Worm (Caenorhabditis elegans) whole organism, L1 larva: ENCODE data around the gene gfrp-1.

ENCODE experiments used
- ama-1 ChIP-seq: fragments of 150-350 bp; optimal IDR thresholded peaks from 2 replicates; lab custom pipeline; 2014
- ceh-8 ChIP-seq: fragments of 200-800 bp; sonication (Bioruptor generic); optimal IDR thresholded peaks from 2 replicates; lab custom pipeline; 2018; ENCODE audit warnings: mild to moderate bottlenecking, missing genetic modification characterization, moderate library complexity, missing compliant biosample characterization
- dpl-1 ChIP-seq, 3 experiments: fragments of 150-350 bp in 2 of 3; sonication (generic microtip) in 1 of 3; optimal IDR thresholded peaks; 2 replicates each; lab custom pipeline; 2014 to 2017; ENCODE audit warnings: missing biosample characterization in 3 of 3, missing genetic modification characterization in 3 of 3, missing genetic modification reagents in 3 of 3
- efl-1 ChIP-seq, 4 experiments: fragments of 150-350 bp; optimal IDR thresholded peaks in 3 of 4; peaks in 1 of 4; 1 replicate in 1 of 4; 2 replicates in 3 of 4; lab custom pipeline; 2014; ENCODE audit warnings: missing biosample characterization in 2 of 4, missing genetic modification characterization in 2 of 4, missing genetic modification reagents in 2 of 4
- elt-2 ChIP-seq: sonication (generic microtip); optimal IDR thresholded peaks from 2 replicates; lab custom pipeline; 2016; ENCODE audit warnings: missing genetic modification characterization, mild to moderate bottlenecking, inconsistent platforms, missing compliant biosample characterization, missing genetic modification reagents
- hlh-4 ChIP-seq: sonication (generic microtip); optimal IDR thresholded peaks from 2 replicates; lab custom pipeline; 2016; ENCODE audit warnings: mild to moderate bottlenecking, missing genetic modification characterization, missing compliant biosample characterization
- nhr-12 ChIP-seq: sonication (generic microtip); optimal IDR thresholded peaks from 2 replicates; lab custom pipeline; 2017; ENCODE audit warnings: missing biosample characterization, missing genetic modification characterization
- nhr-76 ChIP-seq: sonication (generic microtip); optimal IDR thresholded peaks from 2 replicates; lab custom pipeline; 2017; ENCODE audit warnings: missing biosample characterization, missing genetic modification characterization
- pax-3 ChIP-seq: fragments of 200-800 bp; sonication (Bioruptor generic); optimal IDR thresholded peaks from 2 replicates; lab custom pipeline; 2018; ENCODE audit warnings: mild to moderate bottlenecking, missing genetic modification characterization, moderate library complexity, missing compliant biosample characterization
- pqm-1 ChIP-seq: sonication (generic microtip); optimal IDR thresholded peaks from 3 replicates; lab custom pipeline; 2017; ENCODE audit warnings: missing biosample characterization, missing genetic modification characterization
- unc-130 ChIP-seq: fragments of 150-350 bp; optimal IDR thresholded peaks from 2 replicates; lab custom pipeline; 2017; ENCODE audit warnings: missing biosample characterization, missing genetic modification characterization, inconsistent platforms
- unc-62 ChIP-seq: fragments of 150-350 bp; optimal IDR thresholded peaks from 2 replicates; lab custom pipeline; 2014; ENCODE audit warnings: missing biosample characterization, missing genetic modification reagents, missing genetic modification characterization
- ztf-4 ChIP-seq: fragments of 150-350 bp; optimal IDR thresholded peaks from 2 replicates; lab custom pipeline; 2014; ENCODE audit warnings: missing biosample characterization, missing genetic modification characterization

DNA sequence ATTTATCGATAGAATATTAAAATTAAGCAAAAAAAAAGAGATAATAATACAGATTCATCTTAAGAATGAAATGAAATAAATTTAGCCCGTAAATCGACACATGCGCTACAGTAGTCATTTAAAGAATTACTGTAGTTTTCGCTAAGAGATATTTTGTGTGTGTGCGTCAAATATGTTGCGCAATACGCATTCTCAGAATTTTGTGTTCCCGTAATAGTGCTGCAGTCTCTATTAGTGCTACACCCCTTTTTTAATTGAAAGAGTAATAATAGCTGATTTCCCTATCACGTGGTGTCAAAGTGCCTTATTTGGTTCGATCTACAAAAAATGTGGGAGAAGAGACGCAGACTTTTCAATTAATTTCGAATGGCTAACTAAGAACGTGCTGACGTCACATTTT is 40.9 kb downstream of the gfrp-1 start:
- no peak for TF ChIP-seq unc-62
- TF ChIP-seq unc-130 (tag; lab: Kevin White, UChicago): no peak
- no peak for TF ChIP-seq ama-1
- no peak for TF ChIP-seq pqm-1 (tag; lab: Kevin White, UChicago)
- TF ChIP-seq hlh-4: no peak
- TF ChIP-seq elt-2 (tag; lab: Kevin White, UChicago): no peak
- no peak for TF ChIP-seq nhr-76 (tag; lab: Kevin White, UChicago)
- no peak for TF ChIP-seq ztf-4
- TF ChIP-seq dpl-1 (GFP tag; optimal IDR thresholded peaks at IDR 0.05; lab: Kevin White, UChicago): no peak
- TF ChIP-seq pax-3 (tag; lab: Kevin White, UChicago): no peak
- TF ChIP-seq nhr-12: no peak
- TF ChIP-seq efl-1 (optimal IDR thresholded peaks at IDR 0.05; lab: Kevin White, UChicago): no peak
- no peak for TF ChIP-seq efl-1 (GFP tag; optimal IDR thresholded peaks at IDR 0.05 in 1 of 2; lab: Kevin White, UChicago)
- no peak for TF ChIP-seq ceh-8
